Worm (Caenorhabditis elegans) whole organism, L1 larva: Measurements from ENCODE around the gene K10C8.4.

Source experiments
- C16A3.4 ChIP-seq: fragments of 150-350 bp; optimal IDR thresholded peaks from 2 replicates; lab custom pipeline; 2014; ENCODE audit warnings: missing biosample characterization, missing genetic modification characterization
- aly-2 ChIP-seq: fragments of 150-350 bp; optimal IDR thresholded peaks from 2 replicates; lab custom pipeline; 2014; ENCODE audit warnings: missing biosample characterization, missing genetic modification characterization
- blmp-1 ChIP-seq: fragments of 150-350 bp; optimal IDR thresholded peaks from 2 replicates; lab custom pipeline; 2014; ENCODE audit warnings: missing biosample characterization, missing genetic modification characterization
- ceh-63 ChIP-seq: fragments of 200-800 bp; sonication (Bioruptor generic); optimal IDR thresholded peaks from 2 replicates; lab custom pipeline; 2018; ENCODE audit warnings: mild to moderate bottlenecking, missing genetic modification characterization, missing compliant biosample characterization
- ceh-8 ChIP-seq: fragments of 200-800 bp; sonication (Bioruptor generic); optimal IDR thresholded peaks from 2 replicates; lab custom pipeline; 2018; ENCODE audit warnings: mild to moderate bottlenecking, missing genetic modification characterization, moderate library complexity, missing compliant biosample characterization
- ces-1 ChIP-seq: fragments of 150-350 bp; optimal IDR thresholded peaks from 2 replicates; lab custom pipeline; 2014; ENCODE audit warnings: missing biosample characterization, missing genetic modification reagents, missing genetic modification characterization
- dpl-1 ChIP-seq, 3 experiments: fragments of 150-350 bp in 2 of 3; sonication (generic microtip) in 1 of 3; optimal IDR thresholded peaks; 2 replicates each; lab custom pipeline; 2014 to 2017; ENCODE audit warnings: missing biosample characterization in 3 of 3, missing genetic modification characterization in 3 of 3, missing genetic modification reagents in 3 of 3
- dsc-1 ChIP-seq: sonication (generic microtip); optimal IDR thresholded peaks from 2 replicates; lab custom pipeline; 2016; ENCODE audit warnings: mild to moderate bottlenecking, missing genetic modification characterization, missing compliant biosample characterization
- efl-1 ChIP-seq, 4 experiments: fragments of 150-350 bp; optimal IDR thresholded peaks in 3 of 4; peaks in 1 of 4; 1 replicate in 1 of 4; 2 replicates in 3 of 4; lab custom pipeline; 2014; ENCODE audit warnings: missing biosample characterization in 2 of 4, missing genetic modification characterization in 2 of 4, missing genetic modification reagents in 2 of 4
- elt-3 ChIP-seq, 6 experiments: fragments of 150-350 bp in 1 of 6; sonication (generic microtip); optimal IDR thresholded peaks; 2 replicates each; lab custom pipeline; 2017 to 2018; ENCODE audit warnings: missing biosample characterization in 6 of 6, missing genetic modification characterization in 6 of 6, inconsistent platforms in 1 of 6
- fkh-10 ChIP-seq: sonication (generic microtip); optimal IDR thresholded peaks from 2 replicates; lab custom pipeline; 2017; ENCODE audit warnings: missing biosample characterization, missing genetic modification reagents, missing genetic modification characterization
- fkh-4 ChIP-seq: sonication (generic microtip); optimal IDR thresholded peaks from 2 replicates; lab custom pipeline; 2016; ENCODE audit warnings: missing compliant biosample characterization, missing genetic modification characterization, borderline replicate concordance
- fkh-8 ChIP-seq: sonication (generic microtip); optimal IDR thresholded peaks from 2 replicates; lab custom pipeline; 2016; ENCODE audit warnings: mild to moderate bottlenecking, missing genetic modification characterization, missing compliant biosample characterization
- grh-1 ChIP-seq: fragments of 200-800 bp; sonication (Bioruptor generic); IDR thresholded peaks from 2 replicates; pipeline ENCODE4 v1.3.6; 2022; ENCODE audit warnings: missing genetic modification reagents, missing genetic modification characterization, missing compliant biosample characterization
- hpl-2 ChIP-seq: fragments of 150-350 bp; optimal IDR thresholded peaks from 2 replicates; lab custom pipeline; 2014; ENCODE audit warnings: missing biosample characterization, missing genetic modification reagents, missing genetic modification characterization
- lin-14 ChIP-seq: fragments of 200-800 bp; sonication (Bioruptor generic); optimal IDR thresholded peaks from 2 replicates; lab custom pipeline; 2018; ENCODE audit warnings: mild to moderate bottlenecking, missing genetic modification characterization, moderate library complexity, missing compliant biosample characterization
- lin-15B ChIP-seq: fragments of 150-350 bp; sonication (generic microtip); optimal IDR thresholded peaks from 3 replicates; lab custom pipeline; 2014; ENCODE audit warnings: missing biosample characterization, missing genetic modification characterization
- lin-35 ChIP-seq, 2 experiments: fragments of 150-350 bp; optimal IDR thresholded peaks; 2 replicates each; lab custom pipeline; 2014; ENCODE audit warnings: missing biosample characterization in 2 of 2, missing genetic modification characterization in 2 of 2, missing genetic modification reagents in 2 of 2
- mab-9 ChIP-seq: fragments of 200-800 bp; sonication (Bioruptor generic); IDR thresholded peaks from 2 replicates; pipeline ENCODE4 v1.3.6; 2022; ENCODE audit warnings: missing genetic modification reagents, missing genetic modification characterization, missing compliant biosample characterization
- mdl-1 ChIP-seq, 2 experiments: fragments of 150-350 bp; optimal IDR thresholded peaks; 2 replicates each; lab custom pipeline; 2014 to 2017; ENCODE audit warnings: missing biosample characterization in 2 of 2, missing genetic modification characterization in 2 of 2, inconsistent platforms in 1 of 2
- mep-1 ChIP-seq: fragments of 150-350 bp; optimal IDR thresholded peaks from 2 replicates; lab custom pipeline; 2014; ENCODE audit warnings: missing biosample characterization, missing genetic modification characterization
- nhr-11 ChIP-seq: fragments of 150-350 bp; optimal IDR thresholded peaks from 2 replicates; lab custom pipeline; 2014; ENCODE audit warnings: missing biosample characterization, missing genetic modification characterization
- nhr-19 ChIP-seq: fragments of 200-800 bp; sonication (Bioruptor generic); conservative IDR thresholded peaks from 2 replicates; pipeline ENCODE4 v1.3.6; 2022; ENCODE audit warnings: missing genetic modification characterization, missing compliant biosample characterization
- nhr-20 ChIP-seq: sonication (generic microtip); optimal IDR thresholded peaks from 2 replicates; lab custom pipeline; 2016; ENCODE audit warnings: mild to moderate bottlenecking, missing genetic modification characterization, missing compliant biosample characterization
- nhr-237 ChIP-seq: fragments of 150-350 bp; optimal IDR thresholded peaks from 2 replicates; lab custom pipeline; 2014; ENCODE audit warnings: missing biosample characterization, missing genetic modification characterization
- nhr-28 ChIP-seq: fragments of 150-350 bp; optimal IDR thresholded peaks from 2 replicates; lab custom pipeline; 2014; ENCODE audit warnings: missing biosample characterization, missing genetic modification characterization
- nhr-47 ChIP-seq: sonication (generic microtip); optimal IDR thresholded peaks from 2 replicates; lab custom pipeline; 2016; ENCODE audit warnings: mild to moderate bottlenecking, missing genetic modification characterization, moderate library complexity, missing compliant biosample characterization
- nhr-90 ChIP-seq: sonication (generic microtip); optimal IDR thresholded peaks from 2 replicates; lab custom pipeline; 2016; ENCODE audit warnings: mild to moderate bottlenecking, missing genetic modification characterization, missing compliant biosample characterization; ENCODE audit not compliant: poor library complexity
- pag-3 ChIP-seq: sonication (generic microtip); optimal IDR thresholded peaks from 2 replicates; lab custom pipeline; 2017; ENCODE audit warnings: missing genetic modification characterization, mild to moderate bottlenecking, missing compliant biosample characterization, antibody characterized with exemption, borderline replicate concordance; ENCODE audit not compliant: insufficient read depth
- pqm-1 ChIP-seq: sonication (generic microtip); optimal IDR thresholded peaks from 3 replicates; lab custom pipeline; 2017; ENCODE audit warnings: missing biosample characterization, missing genetic modification characterization
- rnt-1 ChIP-seq: sonication (generic microtip); optimal IDR thresholded peaks from 2 replicates; lab custom pipeline; 2016; ENCODE audit warnings: mild to moderate bottlenecking, missing genetic modification characterization, moderate library complexity, missing compliant biosample characterization
- snpc-4 ChIP-seq: fragments of 150-350 bp; optimal IDR thresholded peaks from 2 replicates; lab custom pipeline; 2014; ENCODE audit warnings: missing biosample characterization, missing genetic modification characterization
- snu-23 ChIP-seq: sonication (generic microtip); optimal IDR thresholded peaks from 2 replicates; lab custom pipeline; 2016; ENCODE audit warnings: missing genetic modification characterization, missing compliant biosample characterization
- sup-37 ChIP-seq: fragments of 200-800 bp; sonication (Bioruptor generic); optimal IDR thresholded peaks from 2 replicates; lab custom pipeline; 2018; ENCODE audit warnings: mild to moderate bottlenecking, missing genetic modification characterization, missing compliant biosample characterization
- swsn-7 ChIP-seq: sonication (generic microtip); optimal IDR thresholded peaks from 2 replicates; lab custom pipeline; 2016; ENCODE audit warnings: missing genetic modification characterization, missing compliant biosample characterization
- unc-130 ChIP-seq: fragments of 150-350 bp; optimal IDR thresholded peaks from 2 replicates; lab custom pipeline; 2017; ENCODE audit warnings: missing biosample characterization, missing genetic modification characterization, inconsistent platforms
- unc-98 ChIP-seq: fragments of 200-800 bp; sonication (Bioruptor generic); IDR thresholded peaks from 2 replicates; pipeline ENCODE4 v1.3.6; 2022; ENCODE audit warnings: missing genetic modification characterization, missing compliant biosample characterization
- vab-15 ChIP-seq: sonication (generic microtip); optimal IDR thresholded peaks from 2 replicates; lab custom pipeline; 2017; ENCODE audit warnings: missing genotype, mild to moderate bottlenecking, missing genetic modification characterization, missing compliant biosample characterization

The K10C8.4 gene

ce11 chrV:12679292-12679691 is 16.8 kb upstream of the K10C8.4 start:
- TF ChIP-seq nhr-237 (tag; lab: Kevin White, UChicago): no peak
- TF ChIP-seq grh-1 (GFP tag; lab: Robert Waterston, UW): no peak
- no peak for TF ChIP-seq dpl-1 (GFP tag; optimal IDR thresholded peaks at IDR 0.05; lab: Kevin White, UChicago)
- peak; percentile 64 for TF ChIP-seq dsc-1 (tag; lab: Kevin White, UChicago)
- TF ChIP-seq efl-1 (optimal IDR thresholded peaks at IDR 0.05; lab: Kevin White, UChicago): no peak
- no peak for TF ChIP-seq efl-1 (GFP tag; optimal IDR thresholded peaks at IDR 0.05 in 1 of 2; lab: Kevin White, UChicago)
- no peak for TF ChIP-seq ces-1
- no peak for TF ChIP-seq C16A3.4 (tag; lab: Kevin White, UChicago)
- no peak for TF ChIP-seq ceh-63 (GFP tag; lab: Kevin White, UChicago)
- peak; percentile 53 for TF ChIP-seq ceh-8 (GFP tag; lab: Kevin White, UChicago)
- TF ChIP-seq fkh-10 (GFP tag; lab: Kevin White, UChicago): no peak
- TF ChIP-seq mab-9 (GFP tag; lab: Robert Waterston, UW): no peak
- TF ChIP-seq pag-3 (tag; lab: Kevin White, UChicago): no peak
- no peak for TF ChIP-seq nhr-47
- TF ChIP-seq, all 84 proteins: peak for 2

DNA sequence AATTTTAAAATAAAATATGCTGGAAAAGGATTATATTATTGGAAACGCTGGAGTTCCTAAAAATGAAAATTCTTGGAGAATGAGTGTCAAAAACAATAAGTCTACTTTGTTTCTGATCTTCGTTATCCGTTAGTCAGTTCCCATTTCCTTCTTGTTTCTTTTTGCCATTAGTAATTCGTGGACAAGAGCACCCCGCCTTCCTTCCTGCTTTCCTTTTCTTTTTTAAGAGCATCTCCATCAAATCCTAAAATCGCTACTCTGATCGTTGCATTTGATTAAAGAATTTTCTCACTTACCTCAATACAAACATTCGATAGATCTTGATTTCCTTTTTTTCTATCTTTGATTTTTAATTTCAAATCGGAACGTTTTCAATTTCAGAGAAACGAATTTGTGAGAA is 16.3 kb upstream of the K10C8.4 start, which contains the start of gene frpr-15:
frpr-15 (plus strand) TSS at position 301 of the 400 bp plus-strand sequence.
- TF ChIP-seq elt-3 (tag; optimal IDR thresholded peaks at IDR 0.05; lab: Kevin White, UChicago): no peak
- TF ChIP-seq fkh-10 (GFP tag; lab: Kevin White, UChicago): peak; percentile 9

- peak; percentile 15 for TF ChIP-seq nhr-20 (tag; lab: Kevin White, UChicago)
- no peak for TF ChIP-seq C16A3.4 (tag; lab: Kevin White, UChicago)
- TF ChIP-seq nhr-47: no peak
- TF ChIP-seq nhr-90 (tag; lab: Kevin White, UChicago): peak; percentile 7
These were observed 12.9 kb upstream of the K10C8.4 start for ce11 chrV:12683205-12683604.

DNA sequence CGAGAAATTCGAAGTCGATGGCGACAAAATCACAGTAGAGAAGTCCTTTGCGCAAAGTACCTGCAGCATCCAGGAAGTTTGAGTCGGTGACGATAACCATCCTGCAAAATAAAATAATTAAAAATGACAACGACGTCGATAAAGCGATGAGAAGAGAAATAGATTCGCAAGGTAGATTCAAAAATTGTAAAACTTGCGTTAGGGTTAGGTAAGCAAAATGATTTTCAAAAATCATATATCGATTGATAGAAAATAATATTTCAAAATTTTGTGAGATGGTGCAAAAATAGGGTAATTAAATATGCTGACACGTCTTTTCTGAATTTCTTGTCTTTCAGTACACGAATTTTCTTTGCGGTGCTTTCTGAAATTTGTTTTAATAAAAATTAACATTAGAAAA is 913 bp upstream of the K10C8.4 start, which contains the start of gene parn-1:
parn-1 (minus strand) TSS at position 101 of the 400 bp plus-strand sequence.
- no peak for TF ChIP-seq fkh-4 (tag; lab: Kevin White, UChicago)
- no peak for TF ChIP-seq sup-37 (GFP tag; lab: Kevin White, UChicago)
- TF ChIP-seq nhr-11 (tag; lab: Kevin White, UChicago): no peak

ce11 chrV:12696790-12697189 is 722 bp downstream of the K10C8.4 start:
- TF ChIP-seq fkh-4 (tag; lab: Kevin White, UChicago) (no peak), unc-98 (GFP tag; lab: Robert Waterston, UW) (no peak), lin-35 (GFP tag; optimal IDR thresholded peaks at IDR 0.05; lab: Kevin White, UChicago) (no peak), lin-14 (GFP tag; lab: Kevin White, UChicago) (no peak), hpl-2 (GFP tag; lab: Kevin White, UChicago) (no peak), snu-23 (GFP tag; lab: Kevin White, UChicago) (no peak)
- TF ChIP-seq, all 84 proteins: peak for 0

DNA sequence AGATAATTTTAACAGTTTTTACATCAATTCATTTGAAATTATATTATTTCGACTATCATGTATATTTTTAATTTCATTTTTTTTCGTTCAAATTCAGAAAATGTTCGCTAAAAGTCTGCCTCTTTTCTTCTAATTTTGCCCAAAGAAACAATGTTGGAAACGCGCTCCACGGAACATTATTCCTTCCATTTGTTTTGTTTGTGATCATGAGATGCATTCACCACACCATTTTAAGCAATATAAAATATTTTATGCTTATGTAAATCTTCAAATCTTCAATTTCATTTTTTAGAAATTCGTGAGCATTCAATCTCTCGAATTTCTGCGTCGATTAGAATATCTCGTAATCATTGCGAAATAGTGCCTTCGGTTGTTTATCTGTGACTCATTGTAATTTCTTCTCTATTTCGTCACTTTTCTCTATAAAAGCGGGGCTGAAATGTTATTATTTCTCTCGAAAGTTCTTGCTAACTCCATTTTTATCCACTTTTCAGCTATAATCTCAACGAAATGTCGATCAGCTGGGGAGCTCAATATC is 1.4 kb downstream of the K10C8.4 start, which contains the start of gene istr-1:
istr-1 (plus strand) TSS at position 495 of the 538 bp plus-strand sequence.
- no peak for TF ChIP-seq hpl-2 (GFP tag; lab: Kevin White, UChicago)
- TF ChIP-seq lin-14 (GFP tag; lab: Kevin White, UChicago): peak; percentile 53
- TF ChIP-seq lin-35 (GFP tag; optimal IDR thresholded peaks at IDR 0.05; lab: Kevin White, UChicago): peak; percentile 33 to 52
- no peak for TF ChIP-seq blmp-1 (tag; lab: Kevin White, UChicago)
- no peak for TF ChIP-seq mab-9 (GFP tag; lab: Robert Waterston, UW)
- peak; percentile 35 for TF ChIP-seq mep-1 (tag; lab: Kevin White, UChicago)
- TF ChIP-seq mdl-1 (tag; optimal IDR thresholded peaks at IDR 0.05; lab: Kevin White, UChicago): no peak
- no peak for TF ChIP-seq unc-130
- peak in 2 of 3 experiments; percentile 7 to 51 for TF ChIP-seq dpl-1 (GFP tag; optimal IDR thresholded peaks at IDR 0.05; lab: Kevin White, UChicago)
- no peak for TF ChIP-seq nhr-19
- no peak for TF ChIP-seq C16A3.4 (tag; lab: Kevin White, UChicago)
- peak; percentile 16 for TF ChIP-seq snpc-4 (tag; lab: Kevin White, UChicago)
- TF ChIP-seq nhr-28: no peak
- no peak for TF ChIP-seq pqm-1 (tag; lab: Kevin White, UChicago)
- TF ChIP-seq nhr-237 (tag; lab: Kevin White, UChicago): no peak
- peak; percentile 12 to 19 for TF ChIP-seq efl-1 (optimal IDR thresholded peaks at IDR 0.05; lab: Kevin White, UChicago)
- peak in 1 of 2 experiments; percentile 25 for TF ChIP-seq efl-1 (GFP tag; optimal IDR thresholded peaks at IDR 0.05 in 1 of 2; lab: Kevin White, UChicago)
- no peak for TF ChIP-seq fkh-8 (tag; lab: Kevin White, UChicago)
- no peak for TF ChIP-seq vab-15 (tag; lab: Kevin White, UChicago)
- TF ChIP-seq nhr-90 (tag; lab: Kevin White, UChicago): no peak
- no peak for TF ChIP-seq rnt-1
- no peak for TF ChIP-seq swsn-7 (tag; lab: Kevin White, UChicago)
- no peak for TF ChIP-seq elt-3 (tag; optimal IDR thresholded peaks at IDR 0.05; lab: Kevin White, UChicago)
- no peak for TF ChIP-seq aly-2 (tag; lab: Kevin White, UChicago)
- peak; percentile 33 for TF ChIP-seq lin-15B (tag; lab: Kevin White, UChicago)
